ENCODE assay signal across 1 fruit fly cellular context in the genomic region with DNA sequence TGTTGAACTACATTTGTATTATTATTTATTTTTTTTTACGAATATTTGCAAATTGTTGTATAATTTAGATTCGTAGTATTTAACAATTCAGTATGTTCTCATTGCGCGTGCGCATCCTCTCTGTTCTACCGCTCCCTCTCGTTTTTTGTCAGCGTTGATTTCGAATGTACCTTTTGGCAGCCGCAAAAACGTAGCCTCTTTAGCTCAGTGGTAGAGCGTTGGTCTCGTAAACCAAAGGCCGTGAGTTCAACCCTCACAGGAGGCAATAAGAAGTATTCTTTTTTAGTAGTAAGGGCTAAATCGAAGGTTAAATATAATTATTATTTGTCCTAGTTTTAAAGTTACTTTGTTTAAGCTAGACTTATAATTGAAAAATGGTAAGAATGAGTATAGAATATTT.
TF ChIP-seq lines count a peak whose summit lies in the region.

No protein-coding gene starts in this region.

TF ChIP-seq in whole organism, embryonic, 481 proteins besides CTCF, POLR2A, EP300 and RAD21 (continued from another document):
- TF ChIP-seq Trl (optimal IDR thresholded peaks at IDR 0.05; lab: Kevin White, UChicago) (peak in 1 of 2 experiments; percentile 15), Trl (GFP tag; optimal IDR thresholded peaks at IDR 0.05; lab: Kevin White, UChicago) (no peak), Scr (GFP tag; IDR thresholded peaks at IDR 0.05; lab: Robert Waterston, UW; ENCODE audit: partially characterized antibody) (0 out of 2 replicates have a peak, but pooled peaks have one; percentile 53), zf30C (GFP tag; optimal IDR thresholded peaks at IDR 0.05; lab: Kevin White, UChicago) (no peak), CG42726 (GFP tag; IDR thresholded peaks at IDR 0.05; lab: Robert Waterston, UW; ENCODE audit: partially characterized antibody) (peak; percentile 21; the same call in 1 of the 2 replicates), CG30431 (GFP tag; optimal IDR thresholded peaks at IDR 0.05; lab: Kevin White, UChicago) (no peak), Ravus (GFP tag; IDR thresholded peaks at IDR 0.05; lab: Robert Waterston, UW) (no peak), stwl (tag; optimal IDR thresholded peaks at IDR 0.05; lab: Kevin White, UChicago) (no peak), CG17802 (tag; optimal IDR thresholded peaks at IDR 0.05; lab: Kevin White, UChicago) (no peak), Mrtf (GFP tag; IDR thresholded peaks at IDR 0.05; lab: Robert Waterston, UW) (no peak), CrebB (tag; optimal IDR thresholded peaks at IDR 0.05; lab: Kevin White, UChicago) (no peak), p53 (GFP tag; optimal IDR thresholded peaks at IDR 0.05; lab: Kevin White, UChicago) (no peak), ssp (GFP tag; IDR thresholded peaks at IDR 0.05; lab: Robert Waterston, UW) (no peak), amos (GFP tag; IDR thresholded peaks at IDR 0.05; lab: Robert Waterston, UW; ENCODE audit: partially characterized antibody) (peak; percentile 60; the same call in 1 of the 2 replicates), Ada2b (GFP tag; IDR thresholded peaks at IDR 0.05; lab: Robert Waterston, UW) (no peak), Bdp1 (GFP tag; optimal IDR thresholded peaks at IDR 0.05; lab: Kevin White, UChicago) (peak; percentile 97), CG13123 (GFP tag; optimal IDR thresholded peaks at IDR 0.05; lab: Kevin White, UChicago) (no peak), wek (GFP tag; optimal IDR thresholded peaks at IDR 0.05; lab: Kevin White, UChicago) (no peak), Nf-YA (GFP tag; IDR thresholded peaks at IDR 0.05; lab: Robert Waterston, UW) (no peak), YL-1 (GFP tag; optimal IDR thresholded peaks at IDR 0.05; lab: Kevin White, UChicago) (no peak), Opbp (GFP tag; IDR thresholded peaks at IDR 0.05; lab: Robert Waterston, UW; ENCODE audit: partially characterized antibody) (peak; percentile 47; the same call in 1 of the 3 replicates), CG8359 (GFP tag; optimal IDR thresholded peaks at IDR 0.05; lab: Kevin White, UChicago; ENCODE audit: borderline replicate concordance) (no peak), MBD-R2 (GFP tag; IDR thresholded peaks at IDR 0.05; lab: Robert Waterston, UW) (no peak), Stat92E (GFP tag; optimal IDR thresholded peaks at IDR 0.05; lab: Kevin White, UChicago) (no peak), CG10431 (GFP tag; optimal IDR thresholded peaks at IDR 0.05; lab: Kevin White, UChicago) (no peak), run (tag; optimal IDR thresholded peaks at IDR 0.05; lab: Kevin White, UChicago) (no peak), sug (tag; optimal IDR thresholded peaks at IDR 0.05; lab: Kevin White, UChicago) (no peak), NfI (GFP tag; optimal IDR thresholded peaks at IDR 0.05; lab: Kevin White, UChicago) (no peak), CG4730 (GFP tag; IDR thresholded peaks at IDR 0.05; lab: Robert Waterston, UW) (no peak), ewg (GFP tag; optimal IDR thresholded peaks at IDR 0.05; lab: Kevin White, UChicago) (peak; percentile 67), ind (GFP tag; optimal IDR thresholded peaks at IDR 0.05; lab: Kevin White, UChicago) (no peak), disco-r (GFP tag; optimal IDR thresholded peaks at IDR 0.05; lab: Kevin White, UChicago) (no peak), ara (GFP tag; IDR thresholded peaks at IDR 0.05; lab: Robert Waterston, UW) (no peak), CG7963 (GFP tag; IDR thresholded peaks at IDR 0.05; lab: Robert Waterston, UW; ENCODE audit: partially characterized antibody) (0 out of 3 replicates have a peak, but pooled peaks have one; percentile 7), sob (GFP tag; IDR thresholded peaks at IDR 0.05; lab: Robert Waterston, UW) (no peak), dm (GFP tag; optimal IDR thresholded peaks at IDR 0.05; lab: Kevin White, UChicago) (no peak), Doc2 (GFP tag; IDR thresholded peaks at IDR 0.05; lab: Robert Waterston, UW) (no peak), fu2 (GFP tag; optimal IDR thresholded peaks at IDR 0.05; lab: Kevin White, UChicago) (no peak), CG6791 (GFP tag; IDR thresholded peaks at IDR 0.05; lab: Robert Waterston, UW; ENCODE audit: partially characterized antibody) (peak; percentile 75; the same call in 2 of the 3 replicates), E2f2 (GFP tag; IDR thresholded peaks at IDR 0.05; lab: Robert Waterston, UW) (no peak), abd-A (tag; optimal IDR thresholded peaks at IDR 0.05; lab: Kevin White, UChicago) (no peak)
